Worm (Caenorhabditis elegans) whole organism, L2 larva: Measurements from ENCODE around the gene cisd-1.

Experiments
- F13H6.1 ChIP-seq: sonication (generic microtip); optimal IDR thresholded peaks from 2 replicates; lab custom pipeline; 2016; ENCODE audit warnings: missing genetic modification characterization, missing compliant biosample characterization
- ama-1 ChIP-seq: fragments of 150-350 bp; optimal IDR thresholded peaks from 2 replicates; lab custom pipeline; 2018; ENCODE audit warnings: inconsistent platforms
- lin-11 ChIP-seq: fragments of 150-350 bp; sonication (generic microtip); optimal IDR thresholded peaks from 2 replicates; lab custom pipeline; 2014; ENCODE audit warnings: missing biosample characterization, missing genetic modification characterization, inconsistent platforms, mixed read lengths
- lin-13 ChIP-seq: fragments of 150-350 bp; optimal IDR thresholded peaks from 2 replicates; lab custom pipeline; 2014; ENCODE audit warnings: missing biosample characterization, missing genetic modification reagents, missing genetic modification characterization
- lin-39 ChIP-seq: fragments of 150-350 bp; optimal IDR thresholded peaks from 2 replicates; lab custom pipeline; 2014; ENCODE audit warnings: missing biosample characterization, missing genetic modification reagents, missing genetic modification characterization
- snpc-4 ChIP-seq: fragments of 150-350 bp; optimal IDR thresholded peaks from 2 replicates; lab custom pipeline; 2014; ENCODE audit warnings: missing biosample characterization, missing genetic modification characterization
- unc-62 ChIP-seq: fragments of 150-350 bp; optimal IDR thresholded peaks from 2 replicates; lab custom pipeline; 2014; ENCODE audit warnings: missing biosample characterization, missing genetic modification reagents, missing genetic modification characterization

DNA sequence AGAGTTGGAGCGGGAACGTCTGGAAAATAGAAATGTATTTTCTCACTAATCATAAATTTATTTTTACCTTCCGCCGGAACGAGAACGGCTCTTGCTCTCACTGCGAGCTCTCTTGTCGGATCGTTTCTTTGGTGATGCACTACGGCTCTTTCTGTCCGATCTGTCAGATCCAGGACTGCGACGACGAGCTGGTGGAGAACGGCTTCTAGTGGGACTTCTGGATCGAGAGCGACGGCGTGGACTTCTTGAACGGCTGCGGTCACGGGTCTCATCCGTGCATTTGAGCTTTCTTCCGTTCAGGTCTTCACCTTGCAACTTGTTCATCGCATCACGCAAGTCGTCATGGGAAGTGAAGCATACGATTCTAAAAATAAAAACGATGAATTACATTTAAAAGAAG lies 17.7 kb downstream of the cisd-1 start:
- TF ChIP-seq unc-62 (GFP tag; lab: Kevin White, UChicago) (no peak), snpc-4 (tag; lab: Kevin White, UChicago) (no peak), lin-13 (GFP tag; lab: Kevin White, UChicago) (no peak), ama-1 (lab: Kevin White, UChicago) (no peak), lin-39 (tag; lab: Kevin White, UChicago) (no peak), lin-11 (tag; lab: Kevin White, UChicago) (no peak), F13H6.1 (tag; lab: Kevin White, UChicago) (no peak)
